Fruit fly (Drosophila melanogaster) whole organism, embryonic: ENCODE data around the gene APC4.

Experiments used
- CG12769 ChIP-seq: fragments of 200-800 bp; sonication (Bioruptor generic); optimal IDR thresholded peaks from 2 replicates; lab custom pipeline; 2019; ENCODE audit warnings: missing biosample characterization, mild to moderate bottlenecking, missing genetic modification characterization, moderate library complexity
- CG13424 ChIP-seq: fragments of 200-800 bp; sonication (Bioruptor generic); optimal IDR thresholded peaks from 2 replicates; lab custom pipeline; 2019; ENCODE audit warnings: missing biosample characterization, mild to moderate bottlenecking, missing genetic modification characterization, moderate library complexity
- CG14050 ChIP-seq: fragments of 200-800 bp; sonication (Bioruptor generic); IDR thresholded peaks from 3 replicates; pipeline ENCODE4 v1.3.6; 2022; ENCODE audit warnings: missing biosample characterization, missing genetic modification characterization
- CG14965 ChIP-seq: fragments of 200-800 bp; sonication (Bioruptor generic); optimal IDR thresholded peaks from 2 replicates; lab custom pipeline; 2016; ENCODE audit warnings: missing biosample characterization, missing genetic modification characterization, borderline replicate concordance
- CG15696 ChIP-seq: fragments of 200-800 bp; sonication (Bioruptor generic); optimal IDR thresholded peaks from 2 replicates; lab custom pipeline; 2019; ENCODE audit warnings: missing biosample characterization, mild to moderate bottlenecking, missing genetic modification characterization, moderate library complexity
- CG17359 ChIP-seq: fragments of 200-800 bp; sonication (Bioruptor generic); optimal IDR thresholded peaks from 3 replicates; lab custom pipeline; 2018; ENCODE audit warnings: missing biosample characterization, mild to moderate bottlenecking, missing genetic modification characterization, moderate library complexity
- CG17361 ChIP-seq: fragments of 200-800 bp; sonication (Bioruptor generic); IDR thresholded peaks from 3 replicates; pipeline ENCODE4 v1.3.6; 2022; ENCODE audit warnings: missing biosample characterization, missing genetic modification characterization
- CG17568 ChIP-seq: fragments of 200-800 bp; sonication (Bioruptor generic); optimal IDR thresholded peaks from 2 replicates; lab custom pipeline; 2018; ENCODE audit warnings: missing biosample characterization, mild to moderate bottlenecking, missing genetic modification characterization, moderate library complexity
- CG1832 ChIP-seq: fragments of 200-800 bp; sonication (Bioruptor generic); optimal IDR thresholded peaks from 2 replicates; lab custom pipeline; 2017; ENCODE audit warnings: missing biosample characterization, mild to moderate bottlenecking, missing genetic modification characterization, inconsistent platforms
- CG18599 ChIP-seq: fragments of 200-800 bp; sonication (Bioruptor generic); optimal IDR thresholded peaks from 3 replicates; lab custom pipeline; 2017; ENCODE audit warnings: missing biosample characterization, missing genetic modification characterization, mild to moderate bottlenecking, moderate library complexity, missing genetic modification reagents
- CG3281 ChIP-seq: fragments of 200-800 bp; sonication (Bioruptor generic); optimal IDR thresholded peaks from 3 replicates; lab custom pipeline; 2017; ENCODE audit warnings: missing biosample characterization, mild to moderate bottlenecking, missing genetic modification characterization
- CG42726 ChIP-seq: fragments of 200-800 bp; sonication (Bioruptor generic); IDR thresholded peaks from 2 replicates; pipeline ENCODE4 v1.3.6; 2022; ENCODE audit warnings: missing biosample characterization, missing genetic modification characterization; ENCODE audit not compliant: partially characterized antibody
- CG4854 ChIP-seq: fragments of 200-800 bp; sonication (Bioruptor generic); optimal IDR thresholded peaks from 2 replicates; lab custom pipeline; 2016; ENCODE audit warnings: missing biosample characterization, missing genetic modification characterization, inconsistent platforms
- CG6813 ChIP-seq: fragments of 200-800 bp; sonication (Bioruptor generic); optimal IDR thresholded peaks from 2 replicates; lab custom pipeline; 2017; ENCODE audit warnings: missing biosample characterization, missing genetic modification characterization, mild to moderate bottlenecking, moderate library complexity, missing genetic modification reagents
- CG7271 ChIP-seq: fragments of 200-800 bp; sonication (Bioruptor generic); optimal IDR thresholded peaks from 2 replicates; lab custom pipeline; 2018; ENCODE audit warnings: missing biosample characterization, mild to moderate bottlenecking, missing genetic modification characterization, moderate library complexity
- CG7963 ChIP-seq: fragments of 200-800 bp; sonication (Bioruptor generic); IDR thresholded peaks from 3 replicates; pipeline ENCODE4 v1.3.6; 2022; ENCODE audit warnings: missing biosample characterization, missing genetic modification characterization; ENCODE audit not compliant: partially characterized antibody
- CG9609 ChIP-seq: fragments of 200-800 bp; sonication (Bioruptor generic); optimal IDR thresholded peaks from 3 replicates; lab custom pipeline; 2016; ENCODE audit warnings: missing biosample characterization, missing genetic modification characterization
- Dfd ChIP-seq, 2 experiments: fragments of >200 bp; optimal IDR thresholded peaks; 2 replicates each; lab custom pipeline; 2017; ENCODE audit warnings: missing biosample characterization in 2 of 2, missing genetic modification characterization in 2 of 2
- Eip74EF ChIP-seq, 2 experiments: fragments of 200-800 bp in 1 of 2; fragments of >200 bp in 1 of 2; sonication (Bioruptor generic) in 1 of 2; optimal IDR thresholded peaks; 2 replicates each; lab custom pipeline; 2017 to 2019; ENCODE audit warnings: missing biosample characterization in 2 of 2, missing genetic modification characterization in 2 of 2, mild to moderate bottlenecking in 1 of 2, moderate library complexity in 1 of 2
- Hmx ChIP-seq: fragments of 200-800 bp; sonication (Bioruptor generic); optimal IDR thresholded peaks from 2 replicates; lab custom pipeline; 2016; ENCODE audit warnings: missing biosample characterization, missing genetic modification characterization
- Hsf ChIP-seq: fragments of 200-800 bp; sonication (Bioruptor generic); optimal IDR thresholded peaks from 3 replicates; lab custom pipeline; 2016; ENCODE audit warnings: missing biosample characterization, missing genetic modification characterization
- Pdp1 ChIP-seq, 2 experiments: fragments of 200-800 bp; sonication (Bioruptor generic); optimal IDR thresholded peaks; 3 replicates each; lab custom pipeline; 2016; ENCODE audit warnings: missing biosample characterization in 2 of 2, missing genetic modification characterization in 2 of 2, mild to moderate bottlenecking in 1 of 2, moderate library complexity in 1 of 2
- Rx ChIP-seq: fragments of 200-800 bp; sonication (Bioruptor generic); IDR thresholded peaks from 2 replicates; pipeline ENCODE4 v1.3.6; 2022; ENCODE audit warnings: missing biosample characterization, missing genetic modification characterization
- Stat92E ChIP-seq, 3 experiments: fragments of >200 bp in 2 of 3; fragments of 200-800 bp in 1 of 3; sonication (Bioruptor generic) in 1 of 3; optimal IDR thresholded peaks; 2 replicates each; lab custom pipeline; 2017 to 2019; ENCODE audit warnings: missing biosample characterization in 3 of 3, missing genetic modification characterization in 3 of 3, mild to moderate bottlenecking in 1 of 3, moderate library complexity in 1 of 3
- TFAM ChIP-seq: fragments of 200-800 bp; sonication (Bioruptor generic); optimal IDR thresholded peaks from 2 replicates; lab custom pipeline; 2017; ENCODE audit warnings: missing biosample characterization, missing genetic modification characterization, inconsistent platforms
- Tbp ChIP-seq: fragments of >200 bp; optimal IDR thresholded peaks from 2 replicates; lab custom pipeline; 2018; ENCODE audit warnings: missing biosample characterization, missing genetic modification characterization
- Trl ChIP-seq, 3 experiments: fragments of >200 bp in 2 of 3; fragments of 200-800 bp in 1 of 3; sonication (Bioruptor generic) in 1 of 3; optimal IDR thresholded peaks; 2 replicates in 1 of 3; 3 replicates in 2 of 3; lab custom pipeline; 2016 to 2017; ENCODE audit warnings: missing biosample characterization in 1 of 3, missing genetic modification characterization in 1 of 3
- ac ChIP-seq: fragments of 200-800 bp; sonication (Bioruptor generic); optimal IDR thresholded peaks from 3 replicates; lab custom pipeline; 2017; ENCODE audit warnings: missing biosample characterization, mild to moderate bottlenecking, missing genetic modification characterization
- amos ChIP-seq: fragments of 200-800 bp; sonication (Bioruptor generic); IDR thresholded peaks from 2 replicates; pipeline ENCODE4 v1.3.6; 2022; ENCODE audit warnings: missing biosample characterization, missing genetic modification characterization; ENCODE audit not compliant: partially characterized antibody
- ase ChIP-seq: fragments of 200-800 bp; sonication (Bioruptor generic); IDR thresholded peaks from 3 replicates; pipeline ENCODE4 v1.3.6; 2022; ENCODE audit warnings: missing biosample characterization, missing genetic modification characterization
- cato ChIP-seq: fragments of 200-800 bp; sonication (Bioruptor generic); optimal IDR thresholded peaks from 2 replicates; lab custom pipeline; 2016; ENCODE audit warnings: missing biosample characterization, missing genetic modification characterization, borderline replicate concordance
- chif ChIP-seq, 2 experiments: fragments of 200-800 bp; sonication (Bioruptor generic); optimal IDR thresholded peaks; 3 replicates each; lab custom pipeline; 2016; ENCODE audit warnings: missing biosample characterization in 2 of 2, missing genetic modification characterization in 2 of 2
- eve ChIP-seq, 2 experiments: fragments of >200 bp; optimal IDR thresholded peaks; 2 replicates each; lab custom pipeline; 2017; ENCODE audit warnings: missing biosample characterization in 2 of 2, missing genetic modification characterization in 2 of 2
- fru ChIP-seq: fragments of >200 bp; optimal IDR thresholded peaks from 2 replicates; lab custom pipeline; 2017
- ftz-f1 ChIP-seq: fragments of 200-800 bp; sonication (Bioruptor generic); optimal IDR thresholded peaks from 2 replicates; lab custom pipeline; 2016; ENCODE audit warnings: missing biosample characterization, missing genetic modification characterization
- ind ChIP-seq: fragments of 200-800 bp; sonication (Bioruptor generic); optimal IDR thresholded peaks from 3 replicates; lab custom pipeline; 2016; ENCODE audit warnings: missing biosample characterization, missing genetic modification characterization
- klu ChIP-seq: fragments of 200-800 bp; sonication (Bioruptor generic); IDR thresholded peaks from 2 replicates; pipeline ENCODE4 v1.3.6; 2022; ENCODE audit warnings: missing biosample characterization, missing genetic modification characterization
- lab ChIP-seq: fragments of 200-800 bp; sonication (Bioruptor generic); optimal IDR thresholded peaks from 3 replicates; lab custom pipeline; 2017; ENCODE audit warnings: missing biosample characterization, missing genetic modification characterization, mild to moderate bottlenecking, moderate library complexity, missing genetic modification reagents
- lola ChIP-seq, 3 experiments: fragments of >200 bp in 2 of 3; fragments of 200-800 bp in 1 of 3; sonication (Bioruptor generic) in 1 of 3; optimal IDR thresholded peaks; 2 replicates each; lab custom pipeline; 2017 to 2019; ENCODE audit warnings: missing biosample characterization in 3 of 3, missing genetic modification characterization in 3 of 3, mild to moderate bottlenecking in 1 of 3, moderate library complexity in 1 of 3
- luna ChIP-seq: fragments of 200-800 bp; sonication (Bioruptor generic); optimal IDR thresholded peaks from 2 replicates; lab custom pipeline; 2016; ENCODE audit warnings: missing biosample characterization, missing genetic modification characterization
- nom ChIP-seq: fragments of 200-800 bp; sonication (Bioruptor generic); optimal IDR thresholded peaks from 2 replicates; lab custom pipeline; 2017; ENCODE audit warnings: missing biosample characterization, missing genetic modification characterization, mild to moderate bottlenecking, moderate library complexity, missing genetic modification reagents
- odd ChIP-seq: fragments of 200-800 bp; sonication (Bioruptor generic); optimal IDR thresholded peaks from 2 replicates; lab custom pipeline; 2017; ENCODE audit warnings: missing biosample characterization, mild to moderate bottlenecking, missing genetic modification characterization
- onecut ChIP-seq: fragments of 200-800 bp; sonication (Bioruptor generic); IDR thresholded peaks from 2 replicates; pipeline ENCODE4 v1.3.6; 2022; ENCODE audit warnings: missing biosample characterization, missing genetic modification characterization
- otp ChIP-seq: fragments of 200-800 bp; sonication (Bioruptor generic); IDR thresholded peaks from 3 replicates; pipeline ENCODE4, ENCODE4 v1.3.6; 2022; ENCODE audit warnings: missing biosample characterization, missing genetic modification characterization
- pb ChIP-seq: fragments of 200-800 bp; sonication (Bioruptor generic); optimal IDR thresholded peaks from 3 replicates; lab custom pipeline; 2016; ENCODE audit warnings: missing biosample characterization, missing genetic modification characterization
- phol ChIP-seq: fragments of 200-800 bp; sonication (Bioruptor generic); optimal IDR thresholded peaks from 3 replicates; lab custom pipeline; 2018; ENCODE audit warnings: missing biosample characterization, mild to moderate bottlenecking, missing genetic modification characterization, moderate library complexity
- vfl ChIP-seq: fragments of 200-800 bp; sonication (Bioruptor generic); optimal IDR thresholded peaks from 2 replicates; lab custom pipeline; 2016; ENCODE audit warnings: missing biosample characterization, missing genetic modification characterization
- zen ChIP-seq: fragments of 200-800 bp; sonication (Bioruptor generic); optimal IDR thresholded peaks from 3 replicates; lab custom pipeline; 2018; ENCODE audit warnings: missing biosample characterization, mild to moderate bottlenecking, missing genetic modification characterization, moderate library complexity

The APC4 gene

dm6 chrX:9080962-9081361 lies 1.8 kb upstream of the APC4 start, which contains the start of the genes CG7246 and HP1b (continued):
- no peak for TF ChIP-seq CG1832 (GFP tag; lab: Kevin White, UChicago)
- TF ChIP-seq ftz-f1 (GFP tag; lab: Kevin White, UChicago): peak; percentile 49
- TF ChIP-seq CG14965 (GFP tag; lab: Kevin White, UChicago): no peak
- peak; percentile 58 for TF ChIP-seq CG15696 (tag; lab: Kevin White, UChicago)
- TF ChIP-seq Tbp (GFP tag; lab: Kevin White, UChicago): no peak
- TF ChIP-seq vfl (GFP tag; lab: Kevin White, UChicago): peak; percentile 44
- TF ChIP-seq lab (GFP tag; lab: Kevin White, UChicago): peak; percentile 78
- TF ChIP-seq odd (GFP tag; lab: Kevin White, UChicago): peak; percentile 16
- TF ChIP-seq CG14050: peak; percentile 57; the same call in 2 of the 3 replicates
- TF ChIP-seq Dfd (GFP tag; optimal IDR thresholded peaks at IDR 0.05; lab: Kevin White, UChicago): no peak
- peak in 1 of 3 experiments; percentile 56 for TF ChIP-seq lola (GFP tag; optimal IDR thresholded peaks at IDR 0.05; lab: Kevin White, UChicago)
- no peak for TF ChIP-seq Stat92E (GFP tag; optimal IDR thresholded peaks at IDR 0.05; lab: Kevin White, UChicago)
- peak; percentile 45 for TF ChIP-seq Rx (GFP tag; lab: Robert Waterston, UW)
- peak; percentile 41; the same call in 1 of the 3 replicates for TF ChIP-seq otp (GFP tag; lab: Robert Waterston, UW)
- peak; percentile 34; the same call in 1 of the 3 replicates for TF ChIP-seq CG7963 (GFP tag; lab: Robert Waterston, UW)
- TF ChIP-seq CG12769 (tag; lab: Kevin White, UChicago): no peak
- peak; percentile 46 for TF ChIP-seq CG9609
- TF ChIP-seq Hmx (GFP tag; lab: Kevin White, UChicago): no peak
- TF ChIP-seq CG17359: peak; percentile 69
- peak; percentile 22 for TF ChIP-seq CG7271
- peak; percentile 63 for TF ChIP-seq CG3281
- peak; percentile 55 to 56 for TF ChIP-seq Pdp1 (GFP tag; optimal IDR thresholded peaks at IDR 0.05; lab: Kevin White, UChicago)
- TF ChIP-seq onecut: no peak
- TF ChIP-seq cato: peak; percentile 43
- peak; percentile 22 to 53 for TF ChIP-seq chif (GFP tag; optimal IDR thresholded peaks at IDR 0.05; lab: Kevin White, UChicago)
- peak; percentile 12 for TF ChIP-seq luna
- peak; percentile 56; the same call in 1 of the 2 replicates for TF ChIP-seq klu
- no peak for TF ChIP-seq CG42726
- peak; percentile 64 for TF ChIP-seq ind (GFP tag; lab: Kevin White, UChicago)
- peak; percentile 98 for TF ChIP-seq phol (tag; lab: Kevin White, UChicago)
- no peak for TF ChIP-seq ac
- peak; percentile 75 for TF ChIP-seq CG17361
- peak; percentile 54 for TF ChIP-seq zen (tag; lab: Kevin White, UChicago)
- no peak for TF ChIP-seq eve (GFP tag; optimal IDR thresholded peaks at IDR 0.05; lab: Kevin White, UChicago)
- no peak for TF ChIP-seq CG17568 (GFP tag; lab: Kevin White, UChicago)
- TF ChIP-seq CG18599 (GFP tag; lab: Kevin White, UChicago): peak; percentile 66
- TF ChIP-seq nom (GFP tag; lab: Kevin White, UChicago): peak; percentile 41
- TF ChIP-seq CG6813: no peak
- no peak for TF ChIP-seq pb
- no peak for TF ChIP-seq fru (lab: Kevin White, UChicago)
- peak; percentile 85 for TF ChIP-seq ase
- TF ChIP-seq CG13424 (tag; lab: Kevin White, UChicago): peak; percentile 72
- TF ChIP-seq Trl (optimal IDR thresholded peaks at IDR 0.05; lab: Kevin White, UChicago): no peak
- TF ChIP-seq Trl (GFP tag; optimal IDR thresholded peaks at IDR 0.05; lab: Kevin White, UChicago): peak; percentile 38
- no peak for TF ChIP-seq Eip74EF (GFP tag; optimal IDR thresholded peaks at IDR 0.05; lab: Kevin White, UChicago)
- no peak for TF ChIP-seq TFAM
- TF ChIP-seq amos (GFP tag; lab: Robert Waterston, UW): peak; percentile 68; the same call in 1 of the 2 replicates
- peak; percentile 61 for TF ChIP-seq Hsf
- peak; percentile 38 for TF ChIP-seq CG4854 (GFP tag; lab: Kevin White, UChicago)
